Worm (Caenorhabditis elegans): ENCODE measurements around the gene C29A12.1.
A peak's percentile ranks its signal among the peaks of the same experiment; 100 is the strongest.

Gene C29A12.1

DNA sequence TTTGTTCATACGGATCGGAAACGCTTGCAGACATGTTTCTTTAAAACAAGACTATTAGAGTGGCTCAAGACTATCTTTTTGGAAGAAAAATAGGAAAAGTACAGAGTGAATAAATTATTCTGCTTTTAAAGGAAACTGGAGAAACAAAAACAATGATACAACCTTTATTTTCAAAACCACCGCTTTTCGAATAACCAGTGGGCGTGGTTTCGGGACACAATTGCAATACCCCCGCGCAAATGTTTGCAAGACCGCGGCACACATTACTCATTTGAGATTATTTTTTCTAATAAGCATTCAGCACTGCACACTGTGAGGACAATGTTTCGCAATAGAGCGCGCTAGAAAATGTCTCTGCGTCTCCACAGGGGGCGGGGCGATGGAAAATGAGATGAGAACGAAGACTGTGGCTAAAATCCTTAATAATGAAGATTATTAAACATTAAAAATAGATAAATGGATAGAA lies 5.4 kb downstream of the C29A12.1 start, which contains the start of gene plrg-1 (continued):
- TF ChIP-seq ref-2 (tag; optimal IDR thresholded peaks at IDR 0.05) (peak; percentile 89), hlh-8 (tag; optimal IDR thresholded peaks at IDR 0.05) (peak; percentile 78), pha-2 (tag; optimal IDR thresholded peaks at IDR 0.05) (peak; percentile 82), ceh-45 (GFP tag; IDR thresholded peaks at IDR 0.05) (peak; percentile 76), pat-9 (tag; optimal IDR thresholded peaks at IDR 0.05) (peak; percentile 83), ceh-31 (tag; optimal IDR thresholded peaks at IDR 0.05) (peak; percentile 93), dmd-4 (tag; optimal IDR thresholded peaks at IDR 0.05; ENCODE audit: borderline replicate concordance) (peak; percentile 75), ama-1 (optimal IDR thresholded peaks at IDR 0.05) (no peak), tbx-7 (tag; optimal IDR thresholded peaks at IDR 0.05) (peak; percentile 53), elt-4 (tag; optimal IDR thresholded peaks at IDR 0.05) (no peak), mec-3 (tag; optimal IDR thresholded peaks at IDR 0.05; ENCODE audit: borderline replicate concordance) (no peak), ztf-16 (tag; optimal IDR thresholded peaks at IDR 0.05) (peak; percentile 87), che-1 (tag; optimal IDR thresholded peaks at IDR 0.05) (peak; percentile 76), ceh-34 (tag; optimal IDR thresholded peaks at IDR 0.05) (peak; percentile 94), lim-6 (tag; optimal IDR thresholded peaks at IDR 0.05) (peak; percentile 74), ttx-3 (tag; optimal IDR thresholded peaks at IDR 0.05) (peak; percentile 83), gmeb-2 (tag; optimal IDR thresholded peaks at IDR 0.05) (peak; percentile 71), ceh-24 (tag; optimal IDR thresholded peaks at IDR 0.05) (no peak), C08G9.2 (tag; optimal IDR thresholded peaks at IDR 0.05) (peak; percentile 79), C38D4.7 (GFP tag; optimal IDR thresholded peaks at IDR 0.05) (peak; percentile 74), pag-3 (tag; optimal IDR thresholded peaks at IDR 0.05; ENCODE audit: borderline replicate concordance) (peak; percentile 60), ceh-14 (tag; optimal IDR thresholded peaks at IDR 0.05) (peak; percentile 95), ceh-30 (tag; optimal IDR thresholded peaks at IDR 0.05) (no peak), ceh-6 (GFP tag; optimal IDR thresholded peaks at IDR 0.05) (peak; percentile 82), nfya-1 (tag; optimal IDR thresholded peaks at IDR 0.05) (peak; percentile 91), nhr-232 (tag; optimal IDR thresholded peaks at IDR 0.05) (peak; percentile 75), unc-86 (tag; optimal IDR thresholded peaks at IDR 0.05) (peak; percentile 85), dve-1 (tag; optimal IDR thresholded peaks at IDR 0.05) (peak; percentile 35)

DNA sequence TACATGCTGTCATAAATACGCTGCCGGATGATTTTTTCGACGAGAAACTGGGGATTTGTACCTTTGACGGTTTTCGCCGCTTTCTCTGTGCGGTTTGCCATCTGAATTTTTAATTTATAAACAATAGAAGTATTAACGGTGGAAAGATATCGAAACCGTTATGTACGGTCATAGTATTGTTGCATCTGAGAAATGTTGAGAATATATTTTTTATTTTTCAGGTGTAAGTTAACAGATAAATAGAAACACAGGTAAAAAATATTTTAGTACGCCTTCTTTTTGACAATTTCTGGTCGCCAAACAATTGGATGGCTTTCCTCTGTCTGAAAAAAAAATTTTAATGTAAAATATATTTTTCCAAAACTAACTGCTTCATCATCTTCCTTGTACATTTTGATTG lies 7.4 kb downstream of the C29A12.1 start, which contains the start of gene prp-38:
Gene prp-38, minus strand, starts transcription at position 101 of the 400 bp plus-strand sequence.
- TF ChIP-seq nfya-1 (tag; optimal IDR thresholded peaks at IDR 0.05) (no peak), lin-11 (tag; optimal IDR thresholded peaks at IDR 0.05) (no peak), sdc-2 (tag; optimal IDR thresholded peaks at IDR 0.05) (no peak), elt-4 (tag; optimal IDR thresholded peaks at IDR 0.05) (no peak), ceh-30 (tag; optimal IDR thresholded peaks at IDR 0.05) (no peak), Y22D7AL.16 (tag; optimal IDR thresholded peaks at IDR 0.05) (no peak), unc-3 (GFP tag; conservative IDR thresholded peaks at IDR 0.05) (no peak), unc-3 (tag; optimal IDR thresholded peaks at IDR 0.05) (no peak), pax-1 (tag; optimal IDR thresholded peaks at IDR 0.05) (no peak), ceh-18 (tag; optimal IDR thresholded peaks at IDR 0.05) (no peak), nhr-232 (tag; optimal IDR thresholded peaks at IDR 0.05) (no peak), sox-4 (tag; optimal IDR thresholded peaks at IDR 0.05) (no peak), fkh-10 (GFP tag; optimal IDR thresholded peaks at IDR 0.05) (no peak), hlh-13 (GFP tag; optimal IDR thresholded peaks at IDR 0.05) (no peak)

DNA sequence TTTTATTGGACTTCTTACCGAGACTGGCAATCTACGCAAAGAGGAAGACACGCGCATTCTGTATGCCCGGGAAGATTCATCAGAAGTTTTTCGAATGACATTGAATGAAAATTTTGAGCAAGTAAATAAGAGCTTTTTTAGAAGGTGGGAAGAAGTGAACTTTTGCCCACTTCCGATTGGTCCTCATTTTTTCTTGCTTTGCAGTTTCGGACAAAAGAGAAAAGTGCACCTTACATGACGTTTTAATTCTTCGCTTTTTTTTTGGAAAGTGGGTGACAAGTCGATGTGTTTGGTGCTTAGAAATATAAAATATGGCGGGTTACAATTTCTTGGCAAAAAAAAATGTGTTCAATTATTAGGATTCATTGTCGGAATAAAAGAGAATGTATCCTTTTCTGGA lies 8.9 kb downstream of the C29A12.1 start, which contains the start of gene secs-1:
Gene secs-1, minus strand, starts transcription at position 101 of the 400 bp plus-strand sequence.
- TF ChIP-seq hlh-13 (GFP tag; optimal IDR thresholded peaks at IDR 0.05) (no peak), nfya-1 (tag; optimal IDR thresholded peaks at IDR 0.05) (no peak)

DNA sequence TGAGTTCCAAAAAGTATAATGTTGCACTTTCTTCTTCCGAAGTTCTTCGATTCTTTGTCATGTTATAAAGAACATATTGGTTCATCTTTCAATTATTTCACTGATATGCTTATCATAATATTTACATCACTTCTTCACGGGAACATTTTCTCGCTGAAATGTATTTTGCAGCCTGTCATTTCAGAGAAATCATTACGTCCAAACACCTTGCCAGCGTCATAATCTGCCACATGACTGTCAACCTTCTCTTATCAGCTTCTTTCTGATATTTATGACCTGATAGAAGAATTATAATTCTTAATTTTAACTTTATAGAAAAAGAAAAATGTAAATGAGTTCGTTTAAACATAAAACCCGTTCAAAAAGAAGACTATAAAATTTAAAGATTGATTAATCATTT lies 11.2 kb downstream of the C29A12.1 start:
- TF ChIP-seq elt-2 (tag; optimal IDR thresholded peaks at IDR 0.05) (peak; percentile 46), ama-1 (optimal IDR thresholded peaks at IDR 0.05) (no peak)

Data from whole organism, late embryonic.